Worm (Caenorhabditis elegans) whole organism, L1 larva: ENCODE measurements around the gene best-22.

Source experiments
- C34B4.2 ChIP-seq: sonication (generic microtip); optimal IDR thresholded peaks from 2 replicates; lab custom pipeline; 2017; ENCODE audit warnings: mild to moderate bottlenecking, missing genetic modification characterization, missing compliant biosample characterization
- F16B12.6 ChIP-seq: fragments of 150-350 bp; optimal IDR thresholded peaks from 2 replicates; lab custom pipeline; 2014; ENCODE audit warnings: missing biosample characterization, missing genetic modification characterization
- aha-1 ChIP-seq: fragments of 150-350 bp; optimal IDR thresholded peaks from 2 replicates; lab custom pipeline; 2014; ENCODE audit warnings: missing biosample characterization, missing genetic modification characterization
- ama-1 ChIP-seq: fragments of 150-350 bp; optimal IDR thresholded peaks from 2 replicates; lab custom pipeline; 2014
- blmp-1 ChIP-seq: fragments of 150-350 bp; optimal IDR thresholded peaks from 2 replicates; lab custom pipeline; 2014; ENCODE audit warnings: missing biosample characterization, missing genetic modification characterization
- ceh-63 ChIP-seq: fragments of 200-800 bp; sonication (Bioruptor generic); optimal IDR thresholded peaks from 2 replicates; lab custom pipeline; 2018; ENCODE audit warnings: mild to moderate bottlenecking, missing genetic modification characterization, missing compliant biosample characterization
- ceh-8 ChIP-seq: fragments of 200-800 bp; sonication (Bioruptor generic); optimal IDR thresholded peaks from 2 replicates; lab custom pipeline; 2018; ENCODE audit warnings: mild to moderate bottlenecking, missing genetic modification characterization, moderate library complexity, missing compliant biosample characterization
- ceh-82 ChIP-seq, 3 experiments: fragments of 150-350 bp in 1 of 3; sonication (generic microtip) in 2 of 3; optimal IDR thresholded peaks; 2 replicates each; lab custom pipeline; 2014 to 2017; ENCODE audit warnings: missing biosample characterization in 3 of 3, missing genetic modification characterization in 3 of 3
- ceh-90 ChIP-seq: sonication (generic microtip); optimal IDR thresholded peaks from 2 replicates; lab custom pipeline; 2016; ENCODE audit warnings: missing genetic modification characterization, missing compliant biosample characterization
- ces-1 ChIP-seq: fragments of 150-350 bp; optimal IDR thresholded peaks from 2 replicates; lab custom pipeline; 2014; ENCODE audit warnings: missing biosample characterization, missing genetic modification reagents, missing genetic modification characterization
- dpl-1 ChIP-seq, 3 experiments: fragments of 150-350 bp in 2 of 3; sonication (generic microtip) in 1 of 3; optimal IDR thresholded peaks; 2 replicates each; lab custom pipeline; 2014 to 2017; ENCODE audit warnings: missing biosample characterization in 3 of 3, missing genetic modification characterization in 3 of 3, missing genetic modification reagents in 3 of 3
- dsc-1 ChIP-seq: sonication (generic microtip); optimal IDR thresholded peaks from 2 replicates; lab custom pipeline; 2016; ENCODE audit warnings: mild to moderate bottlenecking, missing genetic modification characterization, missing compliant biosample characterization
- egl-13 ChIP-seq: sonication (generic microtip); optimal IDR thresholded peaks from 2 replicates; lab custom pipeline; 2016; ENCODE audit warnings: missing genotype, missing genetic modification reagents, missing genetic modification characterization, missing compliant biosample characterization
- elt-2 ChIP-seq: sonication (generic microtip); optimal IDR thresholded peaks from 2 replicates; lab custom pipeline; 2016; ENCODE audit warnings: missing genetic modification characterization, mild to moderate bottlenecking, inconsistent platforms, missing compliant biosample characterization, missing genetic modification reagents
- elt-3 ChIP-seq, 6 experiments: fragments of 150-350 bp in 1 of 6; sonication (generic microtip); optimal IDR thresholded peaks; 2 replicates each; lab custom pipeline; 2017 to 2018; ENCODE audit warnings: missing biosample characterization in 6 of 6, missing genetic modification characterization in 6 of 6, inconsistent platforms in 1 of 6
- fkh-10 ChIP-seq: sonication (generic microtip); optimal IDR thresholded peaks from 2 replicates; lab custom pipeline; 2017; ENCODE audit warnings: missing biosample characterization, missing genetic modification reagents, missing genetic modification characterization
- fkh-4 ChIP-seq: sonication (generic microtip); optimal IDR thresholded peaks from 2 replicates; lab custom pipeline; 2016; ENCODE audit warnings: missing compliant biosample characterization, missing genetic modification characterization, borderline replicate concordance
- fkh-8 ChIP-seq: sonication (generic microtip); optimal IDR thresholded peaks from 2 replicates; lab custom pipeline; 2016; ENCODE audit warnings: mild to moderate bottlenecking, missing genetic modification characterization, missing compliant biosample characterization
- fos-1 ChIP-seq: fragments of 150-350 bp; optimal IDR thresholded peaks from 2 replicates; lab custom pipeline; 2014; ENCODE audit warnings: missing biosample characterization, missing genetic modification characterization
- grh-1 ChIP-seq: fragments of 200-800 bp; sonication (Bioruptor generic); IDR thresholded peaks from 2 replicates; pipeline ENCODE4 v1.3.6; 2022; ENCODE audit warnings: missing genetic modification reagents, missing genetic modification characterization, missing compliant biosample characterization
- hpl-2 ChIP-seq: fragments of 150-350 bp; optimal IDR thresholded peaks from 2 replicates; lab custom pipeline; 2014; ENCODE audit warnings: missing biosample characterization, missing genetic modification reagents, missing genetic modification characterization
- irx-1 ChIP-seq: sonication (generic microtip); optimal IDR thresholded peaks from 2 replicates; lab custom pipeline; 2016; ENCODE audit warnings: missing genetic modification characterization, missing compliant biosample characterization
- isw-1 ChIP-seq: fragments of 200-800 bp; sonication (Bioruptor generic); IDR thresholded peaks from 2 replicates; pipeline ENCODE4 v1.3.6; 2022; ENCODE audit warnings: missing genetic modification characterization, missing compliant biosample characterization
- lin-13 ChIP-seq: fragments of 150-350 bp; optimal IDR thresholded peaks from 2 replicates; lab custom pipeline; 2014; ENCODE audit warnings: missing biosample characterization, missing genetic modification reagents, missing genetic modification characterization
- lin-35 ChIP-seq, 2 experiments: fragments of 150-350 bp; optimal IDR thresholded peaks; 2 replicates each; lab custom pipeline; 2014; ENCODE audit warnings: missing biosample characterization in 2 of 2, missing genetic modification characterization in 2 of 2, missing genetic modification reagents in 2 of 2
- lsy-2 ChIP-seq, 2 experiments: fragments of 150-350 bp; optimal IDR thresholded peaks; 2 replicates each; lab custom pipeline; 2014; ENCODE audit warnings: missing biosample characterization in 2 of 2, missing genetic modification characterization in 2 of 2
- mab-9 ChIP-seq: fragments of 200-800 bp; sonication (Bioruptor generic); IDR thresholded peaks from 2 replicates; pipeline ENCODE4 v1.3.6; 2022; ENCODE audit warnings: missing genetic modification reagents, missing genetic modification characterization, missing compliant biosample characterization
- mdl-1 ChIP-seq, 2 experiments: fragments of 150-350 bp; optimal IDR thresholded peaks; 2 replicates each; lab custom pipeline; 2014 to 2017; ENCODE audit warnings: missing biosample characterization in 2 of 2, missing genetic modification characterization in 2 of 2, inconsistent platforms in 1 of 2
- mep-1 ChIP-seq: fragments of 150-350 bp; optimal IDR thresholded peaks from 2 replicates; lab custom pipeline; 2014; ENCODE audit warnings: missing biosample characterization, missing genetic modification characterization
- nhr-11 ChIP-seq: fragments of 150-350 bp; optimal IDR thresholded peaks from 2 replicates; lab custom pipeline; 2014; ENCODE audit warnings: missing biosample characterization, missing genetic modification characterization
- nhr-20 ChIP-seq: sonication (generic microtip); optimal IDR thresholded peaks from 2 replicates; lab custom pipeline; 2016; ENCODE audit warnings: mild to moderate bottlenecking, missing genetic modification characterization, missing compliant biosample characterization
- nhr-28 ChIP-seq: fragments of 150-350 bp; optimal IDR thresholded peaks from 2 replicates; lab custom pipeline; 2014; ENCODE audit warnings: missing biosample characterization, missing genetic modification characterization
- nhr-47 ChIP-seq: sonication (generic microtip); optimal IDR thresholded peaks from 2 replicates; lab custom pipeline; 2016; ENCODE audit warnings: mild to moderate bottlenecking, missing genetic modification characterization, moderate library complexity, missing compliant biosample characterization
- nhr-71 ChIP-seq: sonication (generic microtip); optimal IDR thresholded peaks from 2 replicates; lab custom pipeline; 2016; ENCODE audit warnings: mild to moderate bottlenecking, missing genetic modification characterization, moderate library complexity, missing compliant biosample characterization
- nhr-76 ChIP-seq: sonication (generic microtip); optimal IDR thresholded peaks from 2 replicates; lab custom pipeline; 2017; ENCODE audit warnings: missing biosample characterization, missing genetic modification characterization
- nhr-77 ChIP-seq: fragments of 150-350 bp; optimal IDR thresholded peaks from 2 replicates; lab custom pipeline; 2014; ENCODE audit warnings: missing biosample characterization, missing genetic modification characterization
- nhr-85 ChIP-seq: sonication (generic microtip); peaks from one replicate; lab custom pipeline; 2016; ENCODE audit warnings: missing genetic modification characterization, inconsistent platforms, missing compliant biosample characterization
- pag-3 ChIP-seq: sonication (generic microtip); optimal IDR thresholded peaks from 2 replicates; lab custom pipeline; 2017; ENCODE audit warnings: missing genetic modification characterization, mild to moderate bottlenecking, missing compliant biosample characterization, antibody characterized with exemption, borderline replicate concordance; ENCODE audit not compliant: insufficient read depth
- pqm-1 ChIP-seq: sonication (generic microtip); optimal IDR thresholded peaks from 3 replicates; lab custom pipeline; 2017; ENCODE audit warnings: missing biosample characterization, missing genetic modification characterization
- rnt-1 ChIP-seq: sonication (generic microtip); optimal IDR thresholded peaks from 2 replicates; lab custom pipeline; 2016; ENCODE audit warnings: mild to moderate bottlenecking, missing genetic modification characterization, moderate library complexity, missing compliant biosample characterization
- snu-23 ChIP-seq: sonication (generic microtip); optimal IDR thresholded peaks from 2 replicates; lab custom pipeline; 2016; ENCODE audit warnings: missing genetic modification characterization, missing compliant biosample characterization
- sox-4 ChIP-seq: sonication (generic microtip); optimal IDR thresholded peaks from 2 replicates; lab custom pipeline; 2016; ENCODE audit warnings: missing genetic modification characterization, missing compliant biosample characterization
- sptf-1 ChIP-seq: fragments of 150-350 bp; optimal IDR thresholded peaks from 2 replicates; lab custom pipeline; 2014; ENCODE audit warnings: missing biosample characterization, missing genetic modification characterization
- sup-37 ChIP-seq: fragments of 200-800 bp; sonication (Bioruptor generic); optimal IDR thresholded peaks from 2 replicates; lab custom pipeline; 2018; ENCODE audit warnings: mild to moderate bottlenecking, missing genetic modification characterization, missing compliant biosample characterization
- swsn-7 ChIP-seq: sonication (generic microtip); optimal IDR thresholded peaks from 2 replicates; lab custom pipeline; 2016; ENCODE audit warnings: missing genetic modification characterization, missing compliant biosample characterization
- tbx-2 ChIP-seq: sonication (generic microtip); optimal IDR thresholded peaks from 2 replicates; lab custom pipeline; 2016; ENCODE audit warnings: missing genetic modification characterization, missing compliant biosample characterization
- tlp-1 ChIP-seq: fragments of 150-350 bp; optimal IDR thresholded peaks from 2 replicates; lab custom pipeline; 2014; ENCODE audit warnings: missing biosample characterization, missing genetic modification characterization
- unc-130 ChIP-seq: fragments of 150-350 bp; optimal IDR thresholded peaks from 2 replicates; lab custom pipeline; 2017; ENCODE audit warnings: missing biosample characterization, missing genetic modification characterization, inconsistent platforms
- unc-30 ChIP-seq: sonication (generic microtip); optimal IDR thresholded peaks from 2 replicates; lab custom pipeline; 2017; ENCODE audit warnings: missing biosample characterization, missing genetic modification characterization
- unc-62 ChIP-seq: fragments of 150-350 bp; optimal IDR thresholded peaks from 2 replicates; lab custom pipeline; 2014; ENCODE audit warnings: missing biosample characterization, missing genetic modification reagents, missing genetic modification characterization
- zag-1 ChIP-seq: fragments of 150-350 bp; optimal IDR thresholded peaks from 2 replicates; lab custom pipeline; 2014; ENCODE audit warnings: missing biosample characterization, missing genetic modification characterization
- zip-4 ChIP-seq: fragments of 200-800 bp; sonication (Bioruptor generic); optimal IDR thresholded peaks from 2 replicates; lab custom pipeline; 2018; ENCODE audit warnings: mild to moderate bottlenecking, missing genetic modification characterization, moderate library complexity, missing compliant biosample characterization
- ztf-4 ChIP-seq: fragments of 150-350 bp; optimal IDR thresholded peaks from 2 replicates; lab custom pipeline; 2014; ENCODE audit warnings: missing biosample characterization, missing genetic modification characterization

The best-22 gene

DNA sequence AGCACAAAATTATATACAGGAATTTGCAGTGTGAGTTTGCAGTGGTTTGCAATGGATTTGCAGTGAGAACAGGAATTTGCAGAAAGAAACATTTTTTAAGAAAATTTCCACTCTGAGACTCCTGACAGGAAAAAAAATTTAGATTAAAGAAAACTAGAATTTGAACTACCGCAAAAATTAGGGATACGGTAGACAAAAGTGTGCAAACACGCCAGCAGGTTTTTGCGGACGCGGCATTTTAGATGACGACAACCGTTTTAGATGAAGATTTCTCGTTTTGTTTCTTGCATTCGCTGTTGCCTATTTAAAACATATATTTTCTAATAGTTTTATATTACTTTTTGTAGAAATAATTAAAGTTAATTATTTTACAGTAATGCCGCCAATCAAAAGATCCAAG, 22.1 kb downstream of the best-22 start, which contains the start of gene wdr-46 (continued):
- TF ChIP-seq ceh-90 (tag; lab: Kevin White, UChicago), result peak; percentile 47
- peak; percentile 48 for TF ChIP-seq fkh-10 (GFP tag; lab: Kevin White, UChicago)
- TF ChIP-seq ama-1 (lab: Kevin White, UChicago), result peak; percentile 10
- TF ChIP-seq ceh-8, result peak; percentile 76
- TF ChIP-seq dsc-1 (tag; lab: Kevin White, UChicago), result peak; percentile 91
- TF ChIP-seq nhr-77 (tag; lab: Kevin White, UChicago), result peak; percentile 60
- peak; percentile 88 for TF ChIP-seq isw-1
- TF ChIP-seq sup-37, result peak; percentile 38
- peak; percentile 84 for TF ChIP-seq fos-1 (tag; lab: Kevin White, UChicago)
- TF ChIP-seq zip-4 (GFP tag; lab: Kevin White, UChicago), result peak; percentile 57
- peak; percentile 98 for TF ChIP-seq F16B12.6 (tag; lab: Kevin White, UChicago)
- no peak for TF ChIP-seq sptf-1 (tag; lab: Kevin White, UChicago)
- TF ChIP-seq swsn-7 (tag; lab: Kevin White, UChicago), result peak; percentile 87
- TF ChIP-seq fkh-4, result peak; percentile 42
- peak; percentile 83 for TF ChIP-seq grh-1 (GFP tag; lab: Robert Waterston, UW)
- TF ChIP-seq lin-13 (GFP tag; lab: Kevin White, UChicago), result peak; percentile 68
- TF ChIP-seq nhr-47 (tag; lab: Kevin White, UChicago), result peak; percentile 92
- TF ChIP-seq lsy-2 (tag; optimal IDR thresholded peaks at IDR 0.05; lab: Kevin White, UChicago), result peak; percentile 100
- TF ChIP-seq rnt-1 (tag; lab: Kevin White, UChicago), result peak; percentile 90
- peak; percentile 89 for TF ChIP-seq tbx-2 (tag; lab: Kevin White, UChicago)
- TF ChIP-seq nhr-85 (tag; lab: Kevin White, UChicago), result peak; percentile 92
- TF ChIP-seq sox-4, result peak; percentile 45
- no peak for TF ChIP-seq unc-62 (GFP tag; lab: Kevin White, UChicago)
- peak; percentile 65 for TF ChIP-seq ztf-4 (tag; lab: Kevin White, UChicago)
- peak; percentile 59 for TF ChIP-seq nhr-11 (tag; lab: Kevin White, UChicago)
- no peak for TF ChIP-seq unc-30 (tag; lab: Kevin White, UChicago)
- no peak for TF ChIP-seq nhr-28 (tag; lab: Kevin White, UChicago)
- TF ChIP-seq nhr-76 (tag; lab: Kevin White, UChicago), result no peak
- TF ChIP-seq C34B4.2 (tag; lab: Kevin White, UChicago), result no peak
- TF ChIP-seq nhr-71 (tag; lab: Kevin White, UChicago), result peak; percentile 91
- TF ChIP-seq fkh-8 (tag; lab: Kevin White, UChicago), result peak; percentile 65
- no peak for TF ChIP-seq tlp-1
- TF ChIP-seq hpl-2, result no peak
- peak; percentile 90 for TF ChIP-seq nhr-20 (tag; lab: Kevin White, UChicago)
- no peak for TF ChIP-seq pag-3 (tag; lab: Kevin White, UChicago)
- no peak for TF ChIP-seq elt-2 (tag; lab: Kevin White, UChicago)
- peak in 3 of 6 experiments; percentile 56 to 83 (median 66) for TF ChIP-seq elt-3 (tag; optimal IDR thresholded peaks at IDR 0.05; lab: Kevin White, UChicago)
- TF ChIP-seq blmp-1 (tag; lab: Kevin White, UChicago), result no peak
- TF ChIP-seq aha-1 (tag; lab: Kevin White, UChicago), result no peak
- peak; percentile 84 to 89 (median 87) for TF ChIP-seq ceh-82 (tag; optimal IDR thresholded peaks at IDR 0.05; lab: Kevin White, UChicago)
- TF ChIP-seq ceh-63 (GFP tag; lab: Kevin White, UChicago), result no peak
- peak; percentile 91 for TF ChIP-seq snu-23
- TF ChIP-seq mab-9, result peak; percentile 70; the same call in 1 of the 2 replicates
- peak; percentile 98 to 99 (median 99) for TF ChIP-seq dpl-1 (GFP tag; optimal IDR thresholded peaks at IDR 0.05; lab: Kevin White, UChicago)
- TF ChIP-seq lin-35 (GFP tag; optimal IDR thresholded peaks at IDR 0.05; lab: Kevin White, UChicago), result peak; percentile 98 to 99
- TF ChIP-seq mdl-1 (tag; optimal IDR thresholded peaks at IDR 0.05; lab: Kevin White, UChicago), result peak in 1 of 2 experiments; percentile 79
- TF ChIP-seq irx-1 (tag; lab: Kevin White, UChicago), result peak; percentile 63
- TF ChIP-seq zag-1 (tag; lab: Kevin White, UChicago), result peak; percentile 11
- TF ChIP-seq ces-1 (GFP tag; lab: Kevin White, UChicago), result no peak
- peak; percentile 78 for TF ChIP-seq egl-13 (tag; lab: Kevin White, UChicago)
- TF ChIP-seq mep-1 (tag; lab: Kevin White, UChicago), result peak; percentile 93
- peak; percentile 93 for TF ChIP-seq unc-130 (tag; lab: Kevin White, UChicago)
- no peak for TF ChIP-seq pqm-1 (tag; lab: Kevin White, UChicago)
